Fruit fly (Drosophila melanogaster): ENCODE results near the gene Src64B.

DNA sequence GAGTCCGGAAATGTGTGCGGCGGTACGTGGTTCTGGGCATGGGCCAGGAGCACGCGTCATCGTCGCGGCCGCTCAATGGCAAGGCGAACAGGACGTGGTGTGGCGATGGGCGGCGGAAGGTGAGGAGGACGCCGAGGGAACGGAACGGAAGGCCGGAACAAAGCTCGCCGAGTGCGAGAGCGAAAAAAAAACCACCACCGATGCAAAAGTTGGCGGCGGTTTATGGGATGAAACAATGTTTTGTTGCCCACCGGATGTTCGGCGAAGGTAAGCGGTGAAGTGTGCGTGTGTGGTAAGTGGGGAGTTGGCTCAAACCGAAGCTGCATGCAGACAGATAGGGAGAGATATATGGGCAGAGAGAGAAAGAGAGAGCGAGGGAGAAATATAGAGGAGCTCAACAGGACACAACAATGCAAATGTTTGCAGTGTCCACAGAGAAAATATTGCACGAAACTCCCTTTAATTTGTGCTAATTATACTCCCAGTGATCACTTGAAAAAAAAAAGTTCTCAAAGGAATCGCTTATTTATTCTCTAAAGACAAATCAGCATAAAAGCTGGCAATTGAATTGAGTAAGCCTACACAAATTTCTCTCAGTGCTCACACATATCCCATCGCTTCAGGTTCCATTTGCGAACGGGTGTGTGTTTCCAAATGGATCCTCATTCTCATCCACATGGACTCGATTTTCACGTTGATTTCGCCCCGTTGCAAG is 6.3 kb downstream of the Src64B start:
- TF ChIP-seq CG8119 (GFP tag; IDR thresholded peaks at IDR 0.05) (peak; percentile 54), CG3032 (tag; optimal IDR thresholded peaks at IDR 0.05) (peak; percentile 47), CG6854 (GFP tag; optimal IDR thresholded peaks at IDR 0.05) (no peak), CG6792 (GFP tag; optimal IDR thresholded peaks at IDR 0.05) (peak; percentile 64), CG3919 (GFP tag; optimal IDR thresholded peaks at IDR 0.05) (peak; percentile 59), CG16779 (tag; optimal IDR thresholded peaks at IDR 0.05) (no peak), dsx (GFP tag; optimal IDR thresholded peaks at IDR 0.05; ENCODE audit: poor library complexity, severe bottlenecking) (peak; percentile 41), Hr4 (GFP tag; optimal IDR thresholded peaks at IDR 0.05) (peak; percentile 12), Blimp-1 (GFP tag; optimal IDR thresholded peaks at IDR 0.05) (no peak), CG7368 (GFP tag; optimal IDR thresholded peaks at IDR 0.05) (peak; percentile 48), fkh (GFP tag; optimal IDR thresholded peaks at IDR 0.05) (no peak), CG4318 (GFP tag; optimal IDR thresholded peaks at IDR 0.05) (no peak), salr (GFP tag; optimal IDR thresholded peaks at IDR 0.05) (peak in 1 of 2 experiments; percentile 20), OdsH (GFP tag; optimal IDR thresholded peaks at IDR 0.05) (peak; percentile 48)

Measured in whole organism, prepupa.